Worm (Caenorhabditis elegans) whole organism, L1 larva: ENCODE data around the gene his-41.

Experiments used
- C04F5.9 ChIP-seq: sonication (generic microtip); optimal IDR thresholded peaks from 2 replicates; lab custom pipeline; 2016; ENCODE audit warnings: missing genetic modification characterization, missing compliant biosample characterization
- C16A3.4 ChIP-seq: fragments of 150-350 bp; optimal IDR thresholded peaks from 2 replicates; lab custom pipeline; 2014; ENCODE audit warnings: missing biosample characterization, missing genetic modification characterization
- C34B4.2 ChIP-seq: sonication (generic microtip); optimal IDR thresholded peaks from 2 replicates; lab custom pipeline; 2017; ENCODE audit warnings: mild to moderate bottlenecking, missing genetic modification characterization, missing compliant biosample characterization
- F16B12.6 ChIP-seq: fragments of 150-350 bp; optimal IDR thresholded peaks from 2 replicates; lab custom pipeline; 2014; ENCODE audit warnings: missing biosample characterization, missing genetic modification characterization
- aha-1 ChIP-seq: fragments of 150-350 bp; optimal IDR thresholded peaks from 2 replicates; lab custom pipeline; 2014; ENCODE audit warnings: missing biosample characterization, missing genetic modification characterization
- alr-1 ChIP-seq: fragments of 200-800 bp; sonication (Bioruptor generic); optimal IDR thresholded peaks from 2 replicates; lab custom pipeline; 2018; ENCODE audit warnings: borderline replicate concordance, mild to moderate bottlenecking, missing genetic modification characterization, missing compliant biosample characterization
- aly-2 ChIP-seq: fragments of 150-350 bp; optimal IDR thresholded peaks from 2 replicates; lab custom pipeline; 2014; ENCODE audit warnings: missing biosample characterization, missing genetic modification characterization
- blmp-1 ChIP-seq: fragments of 150-350 bp; optimal IDR thresholded peaks from 2 replicates; lab custom pipeline; 2014; ENCODE audit warnings: missing biosample characterization, missing genetic modification characterization
- ceh-82 ChIP-seq, 3 experiments: fragments of 150-350 bp in 1 of 3; sonication (generic microtip) in 2 of 3; optimal IDR thresholded peaks; 2 replicates each; lab custom pipeline; 2014 to 2017; ENCODE audit warnings: missing biosample characterization in 3 of 3, missing genetic modification characterization in 3 of 3
- ceh-90 ChIP-seq: sonication (generic microtip); optimal IDR thresholded peaks from 2 replicates; lab custom pipeline; 2016; ENCODE audit warnings: missing genetic modification characterization, missing compliant biosample characterization
- ces-1 ChIP-seq: fragments of 150-350 bp; optimal IDR thresholded peaks from 2 replicates; lab custom pipeline; 2014; ENCODE audit warnings: missing biosample characterization, missing genetic modification reagents, missing genetic modification characterization
- dsc-1 ChIP-seq: sonication (generic microtip); optimal IDR thresholded peaks from 2 replicates; lab custom pipeline; 2016; ENCODE audit warnings: mild to moderate bottlenecking, missing genetic modification characterization, missing compliant biosample characterization
- efl-1 ChIP-seq, 4 experiments: fragments of 150-350 bp; optimal IDR thresholded peaks in 3 of 4; peaks in 1 of 4; 1 replicate in 1 of 4; 2 replicates in 3 of 4; lab custom pipeline; 2014; ENCODE audit warnings: missing biosample characterization in 2 of 4, missing genetic modification characterization in 2 of 4, missing genetic modification reagents in 2 of 4
- efl-3 ChIP-seq: fragments of 200-800 bp; sonication (Bioruptor generic); optimal IDR thresholded peaks from 2 replicates; lab custom pipeline; 2018; ENCODE audit warnings: mild to moderate bottlenecking, missing genetic modification characterization, missing compliant biosample characterization
- egl-13 ChIP-seq: sonication (generic microtip); optimal IDR thresholded peaks from 2 replicates; lab custom pipeline; 2016; ENCODE audit warnings: missing genotype, missing genetic modification reagents, missing genetic modification characterization, missing compliant biosample characterization
- elt-2 ChIP-seq: sonication (generic microtip); optimal IDR thresholded peaks from 2 replicates; lab custom pipeline; 2016; ENCODE audit warnings: missing genetic modification characterization, mild to moderate bottlenecking, inconsistent platforms, missing compliant biosample characterization, missing genetic modification reagents
- elt-3 ChIP-seq, 6 experiments: fragments of 150-350 bp in 1 of 6; sonication (generic microtip); optimal IDR thresholded peaks; 2 replicates each; lab custom pipeline; 2017 to 2018; ENCODE audit warnings: missing biosample characterization in 6 of 6, missing genetic modification characterization in 6 of 6, inconsistent platforms in 1 of 6
- ets-5 ChIP-seq: fragments of 200-800 bp; sonication (Bioruptor generic); IDR thresholded peaks from 2 replicates; pipeline ENCODE4 v1.3.6; 2022; ENCODE audit warnings: missing genetic modification characterization, missing compliant biosample characterization
- fkh-10 ChIP-seq: sonication (generic microtip); optimal IDR thresholded peaks from 2 replicates; lab custom pipeline; 2017; ENCODE audit warnings: missing biosample characterization, missing genetic modification reagents, missing genetic modification characterization
- fkh-4 ChIP-seq: sonication (generic microtip); optimal IDR thresholded peaks from 2 replicates; lab custom pipeline; 2016; ENCODE audit warnings: missing compliant biosample characterization, missing genetic modification characterization, borderline replicate concordance
- fkh-8 ChIP-seq: sonication (generic microtip); optimal IDR thresholded peaks from 2 replicates; lab custom pipeline; 2016; ENCODE audit warnings: mild to moderate bottlenecking, missing genetic modification characterization, missing compliant biosample characterization
- fos-1 ChIP-seq: fragments of 150-350 bp; optimal IDR thresholded peaks from 2 replicates; lab custom pipeline; 2014; ENCODE audit warnings: missing biosample characterization, missing genetic modification characterization
- grh-1 ChIP-seq: fragments of 200-800 bp; sonication (Bioruptor generic); IDR thresholded peaks from 2 replicates; pipeline ENCODE4 v1.3.6; 2022; ENCODE audit warnings: missing genetic modification reagents, missing genetic modification characterization, missing compliant biosample characterization
- hpl-2 ChIP-seq: fragments of 150-350 bp; optimal IDR thresholded peaks from 2 replicates; lab custom pipeline; 2014; ENCODE audit warnings: missing biosample characterization, missing genetic modification reagents, missing genetic modification characterization
- irx-1 ChIP-seq: sonication (generic microtip); optimal IDR thresholded peaks from 2 replicates; lab custom pipeline; 2016; ENCODE audit warnings: missing genetic modification characterization, missing compliant biosample characterization
- lin-13 ChIP-seq: fragments of 150-350 bp; optimal IDR thresholded peaks from 2 replicates; lab custom pipeline; 2014; ENCODE audit warnings: missing biosample characterization, missing genetic modification reagents, missing genetic modification characterization
- lin-15B ChIP-seq: fragments of 150-350 bp; sonication (generic microtip); optimal IDR thresholded peaks from 3 replicates; lab custom pipeline; 2014; ENCODE audit warnings: missing biosample characterization, missing genetic modification characterization
- lin-35 ChIP-seq, 2 experiments: fragments of 150-350 bp; optimal IDR thresholded peaks; 2 replicates each; lab custom pipeline; 2014; ENCODE audit warnings: missing biosample characterization in 2 of 2, missing genetic modification characterization in 2 of 2, missing genetic modification reagents in 2 of 2
- lin-39 ChIP-seq: fragments of 150-350 bp; optimal IDR thresholded peaks from 2 replicates; lab custom pipeline; 2014; ENCODE audit warnings: missing biosample characterization, missing genetic modification reagents, missing genetic modification characterization
- lir-3 ChIP-seq: sonication (generic microtip); optimal IDR thresholded peaks from 2 replicates; lab custom pipeline; 2016; ENCODE audit warnings: mild to moderate bottlenecking, missing genetic modification characterization, moderate library complexity, missing compliant biosample characterization; ENCODE audit not compliant: poor library complexity
- lsy-2 ChIP-seq, 2 experiments: fragments of 150-350 bp; optimal IDR thresholded peaks; 2 replicates each; lab custom pipeline; 2014; ENCODE audit warnings: missing biosample characterization in 2 of 2, missing genetic modification characterization in 2 of 2
- mdl-1 ChIP-seq, 2 experiments: fragments of 150-350 bp; optimal IDR thresholded peaks; 2 replicates each; lab custom pipeline; 2014 to 2017; ENCODE audit warnings: missing biosample characterization in 2 of 2, missing genetic modification characterization in 2 of 2, inconsistent platforms in 1 of 2
- mep-1 ChIP-seq: fragments of 150-350 bp; optimal IDR thresholded peaks from 2 replicates; lab custom pipeline; 2014; ENCODE audit warnings: missing biosample characterization, missing genetic modification characterization
- nhr-12 ChIP-seq: sonication (generic microtip); optimal IDR thresholded peaks from 2 replicates; lab custom pipeline; 2017; ENCODE audit warnings: missing biosample characterization, missing genetic modification characterization
- nhr-20 ChIP-seq: sonication (generic microtip); optimal IDR thresholded peaks from 2 replicates; lab custom pipeline; 2016; ENCODE audit warnings: mild to moderate bottlenecking, missing genetic modification characterization, missing compliant biosample characterization
- nhr-28 ChIP-seq: fragments of 150-350 bp; optimal IDR thresholded peaks from 2 replicates; lab custom pipeline; 2014; ENCODE audit warnings: missing biosample characterization, missing genetic modification characterization
- nhr-76 ChIP-seq: sonication (generic microtip); optimal IDR thresholded peaks from 2 replicates; lab custom pipeline; 2017; ENCODE audit warnings: missing biosample characterization, missing genetic modification characterization
- nhr-77 ChIP-seq: fragments of 150-350 bp; optimal IDR thresholded peaks from 2 replicates; lab custom pipeline; 2014; ENCODE audit warnings: missing biosample characterization, missing genetic modification characterization
- nhr-84 ChIP-seq: sonication (generic microtip); optimal IDR thresholded peaks from 2 replicates; lab custom pipeline; 2017; ENCODE audit warnings: missing biosample characterization, missing genetic modification characterization
- nhr-90 ChIP-seq: sonication (generic microtip); optimal IDR thresholded peaks from 2 replicates; lab custom pipeline; 2016; ENCODE audit warnings: mild to moderate bottlenecking, missing genetic modification characterization, missing compliant biosample characterization; ENCODE audit not compliant: poor library complexity
- pag-3 ChIP-seq: sonication (generic microtip); optimal IDR thresholded peaks from 2 replicates; lab custom pipeline; 2017; ENCODE audit warnings: missing genetic modification characterization, mild to moderate bottlenecking, missing compliant biosample characterization, antibody characterized with exemption, borderline replicate concordance; ENCODE audit not compliant: insufficient read depth
- pqm-1 ChIP-seq: sonication (generic microtip); optimal IDR thresholded peaks from 3 replicates; lab custom pipeline; 2017; ENCODE audit warnings: missing biosample characterization, missing genetic modification characterization
- rnt-1 ChIP-seq: sonication (generic microtip); optimal IDR thresholded peaks from 2 replicates; lab custom pipeline; 2016; ENCODE audit warnings: mild to moderate bottlenecking, missing genetic modification characterization, moderate library complexity, missing compliant biosample characterization
- snpc-4 ChIP-seq: fragments of 150-350 bp; optimal IDR thresholded peaks from 2 replicates; lab custom pipeline; 2014; ENCODE audit warnings: missing biosample characterization, missing genetic modification characterization
- snu-23 ChIP-seq: sonication (generic microtip); optimal IDR thresholded peaks from 2 replicates; lab custom pipeline; 2016; ENCODE audit warnings: missing genetic modification characterization, missing compliant biosample characterization
- tlp-1 ChIP-seq: fragments of 150-350 bp; optimal IDR thresholded peaks from 2 replicates; lab custom pipeline; 2014; ENCODE audit warnings: missing biosample characterization, missing genetic modification characterization
- unc-30 ChIP-seq: sonication (generic microtip); optimal IDR thresholded peaks from 2 replicates; lab custom pipeline; 2017; ENCODE audit warnings: missing biosample characterization, missing genetic modification characterization
- unc-86 ChIP-seq: sonication (generic microtip); optimal IDR thresholded peaks from 2 replicates; lab custom pipeline; 2016; ENCODE audit warnings: missing genetic modification characterization, missing compliant biosample characterization
- vab-15 ChIP-seq: sonication (generic microtip); optimal IDR thresholded peaks from 2 replicates; lab custom pipeline; 2017; ENCODE audit warnings: missing genotype, mild to moderate bottlenecking, missing genetic modification characterization, missing compliant biosample characterization
- xbp-1 ChIP-seq: sonication (generic microtip); optimal IDR thresholded peaks from 2 replicates; lab custom pipeline; 2016; ENCODE audit warnings: missing genetic modification characterization, missing compliant biosample characterization
- zag-1 ChIP-seq: fragments of 150-350 bp; optimal IDR thresholded peaks from 2 replicates; lab custom pipeline; 2014; ENCODE audit warnings: missing biosample characterization, missing genetic modification characterization
- zip-4 ChIP-seq: fragments of 200-800 bp; sonication (Bioruptor generic); optimal IDR thresholded peaks from 2 replicates; lab custom pipeline; 2018; ENCODE audit warnings: mild to moderate bottlenecking, missing genetic modification characterization, moderate library complexity, missing compliant biosample characterization
- ztf-11 ChIP-seq, 2 experiments: sonication (generic microtip); optimal IDR thresholded peaks; 2 replicates each; lab custom pipeline; 2016 to 2017; ENCODE audit warnings: missing genetic modification characterization in 2 of 2, missing biosample characterization in 1 of 2, missing compliant biosample characterization in 1 of 2

The his-41 gene

ce11 chrV:9516280-9516679 lies 29.1 kb upstream of the his-41 start (continued):
- peak; percentile 33 to 100 (median 90) for TF ChIP-seq elt-3 (tag; optimal IDR thresholded peaks at IDR 0.05; lab: Kevin White, UChicago)
- no peak for TF ChIP-seq ets-5 (GFP tag; lab: Robert Waterston, UW)
- no peak for TF ChIP-seq C04F5.9 (tag; lab: Kevin White, UChicago)
- TF ChIP-seq F16B12.6 (tag; lab: Kevin White, UChicago), result no peak
- TF ChIP-seq elt-2 (tag; lab: Kevin White, UChicago), result peak; percentile 78
- peak in 1 of 2 experiments; percentile 86 for TF ChIP-seq lin-35 (GFP tag; optimal IDR thresholded peaks at IDR 0.05; lab: Kevin White, UChicago)
- TF ChIP-seq nhr-20 (tag; lab: Kevin White, UChicago), result peak; percentile 94
- TF ChIP-seq unc-86, result no peak
- TF ChIP-seq pqm-1 (tag; lab: Kevin White, UChicago), result no peak
- peak; percentile 32 for TF ChIP-seq xbp-1 (tag; lab: Kevin White, UChicago)
- no peak for TF ChIP-seq rnt-1 (tag; lab: Kevin White, UChicago)
- TF ChIP-seq fos-1, result no peak
- no peak for TF ChIP-seq nhr-28
- no peak for TF ChIP-seq fkh-4 (tag; lab: Kevin White, UChicago)
- TF ChIP-seq ztf-11 (tag; optimal IDR thresholded peaks at IDR 0.05; lab: Kevin White, UChicago), result no peak
- TF ChIP-seq lin-15B (tag; lab: Kevin White, UChicago), result no peak
- no peak for TF ChIP-seq zip-4
- TF ChIP-seq egl-13 (tag; lab: Kevin White, UChicago), result no peak
- TF ChIP-seq pag-3 (tag; lab: Kevin White, UChicago), result no peak
- no peak for TF ChIP-seq tlp-1
- TF ChIP-seq lin-39 (tag; lab: Kevin White, UChicago), result no peak
- TF ChIP-seq fkh-10 (GFP tag; lab: Kevin White, UChicago), result no peak
- TF ChIP-seq unc-30, result no peak
- TF ChIP-seq hpl-2 (GFP tag; lab: Kevin White, UChicago), result peak; percentile 77
- peak; percentile 53; the same call in 1 of the 2 replicates for TF ChIP-seq grh-1 (GFP tag; lab: Robert Waterston, UW)
- TF ChIP-seq zag-1 (tag; lab: Kevin White, UChicago), result no peak
- peak; percentile 87 for TF ChIP-seq nhr-90
- peak; percentile 85 for TF ChIP-seq blmp-1
- TF ChIP-seq snpc-4, result no peak
- no peak for TF ChIP-seq ces-1 (GFP tag; lab: Kevin White, UChicago)
- no peak for TF ChIP-seq nhr-76 (tag; lab: Kevin White, UChicago)
- TF ChIP-seq efl-3 (GFP tag; lab: Kevin White, UChicago), result no peak
- TF ChIP-seq vab-15 (tag; lab: Kevin White, UChicago), result peak; percentile 23
- no peak for TF ChIP-seq fkh-8
- TF ChIP-seq aha-1 (tag; lab: Kevin White, UChicago), result no peak
- no peak for TF ChIP-seq C34B4.2 (tag; lab: Kevin White, UChicago)
- TF ChIP-seq ceh-90 (tag; lab: Kevin White, UChicago), result no peak
- no peak for TF ChIP-seq dsc-1
- no peak for TF ChIP-seq nhr-12
- no peak for TF ChIP-seq alr-1 (tag; lab: Kevin White, UChicago)
- TF ChIP-seq ceh-82 (tag; optimal IDR thresholded peaks at IDR 0.05; lab: Kevin White, UChicago), result no peak
- peak; percentile 15 to 60 for TF ChIP-seq lsy-2 (tag; optimal IDR thresholded peaks at IDR 0.05; lab: Kevin White, UChicago)
- TF ChIP-seq mdl-1 (tag; optimal IDR thresholded peaks at IDR 0.05; lab: Kevin White, UChicago), result peak in 1 of 2 experiments; percentile 85
- TF ChIP-seq efl-1 (optimal IDR thresholded peaks at IDR 0.05; lab: Kevin White, UChicago), result peak in 1 of 2 experiments; percentile 21
- peak in 1 of 2 experiments; percentile 90 for TF ChIP-seq efl-1 (GFP tag; optimal IDR thresholded peaks at IDR 0.05 in 1 of 2; lab: Kevin White, UChicago)
- TF ChIP-seq C16A3.4, result peak; percentile 70
- TF ChIP-seq snu-23 (GFP tag; lab: Kevin White, UChicago), result peak; percentile 79
- peak; percentile 36 for TF ChIP-seq lin-13 (GFP tag; lab: Kevin White, UChicago)
- TF ChIP-seq nhr-77 (tag; lab: Kevin White, UChicago), result no peak
- TF ChIP-seq mep-1 (tag; lab: Kevin White, UChicago), result peak; percentile 56
- peak; percentile 39 for TF ChIP-seq lir-3
- TF ChIP-seq nhr-84 (tag; lab: Kevin White, UChicago), result no peak
- TF ChIP-seq irx-1 (tag; lab: Kevin White, UChicago), result peak; percentile 34
- no peak for TF ChIP-seq aly-2 (tag; lab: Kevin White, UChicago)
